Fruit fly (Drosophila melanogaster) whole organism, embryonic: Measurements from ENCODE around the gene dgt2.

ENCODE experiments used
- Ada2b ChIP-seq: fragments of 200-800 bp; sonication (Bioruptor generic); IDR thresholded peaks from 2 replicates; pipeline ENCODE4 v1.3.6; 2022; ENCODE audit warnings: missing biosample characterization, missing genetic modification characterization
- Adf1 ChIP-seq: fragments of 200-800 bp; sonication (Bioruptor generic); IDR thresholded peaks from 2 replicates; pipeline ENCODE4 v1.3.6; 2022; ENCODE audit warnings: missing biosample characterization, missing genetic modification characterization
- Aef1 ChIP-seq: fragments of 200-800 bp; sonication (Bioruptor generic); IDR thresholded peaks from 3 replicates; pipeline ENCODE4 v1.3.6; 2022; ENCODE audit warnings: missing biosample characterization, missing genetic modification characterization
- Atf6 ChIP-seq: fragments of 200-800 bp; sonication (Bioruptor generic); IDR thresholded peaks from 2 replicates; pipeline ENCODE4 v1.3.6; 2022; ENCODE audit warnings: missing biosample characterization, missing genetic modification characterization
- Awh ChIP-seq: fragments of 200-800 bp; sonication (Bioruptor generic); IDR thresholded peaks from 2 replicates; pipeline ENCODE4, ENCODE4 v1.3.6; 2022; ENCODE audit warnings: missing biosample characterization, missing genetic modification characterization
- BEAF-32 ChIP-seq: fragments of 200-800 bp; sonication (Bioruptor generic); optimal IDR thresholded peaks from 3 replicates; lab custom pipeline; 2017; ENCODE audit warnings: missing biosample characterization, missing genetic modification characterization, mild to moderate bottlenecking, moderate library complexity, missing genetic modification reagents
- Bdp1 ChIP-seq: fragments of 200-800 bp; sonication (Bioruptor generic); optimal IDR thresholded peaks from 3 replicates; lab custom pipeline; 2016; ENCODE audit warnings: missing biosample characterization, missing genetic modification characterization
- CG11085 ChIP-seq: fragments of 200-800 bp; sonication (Bioruptor generic); IDR thresholded peaks from 2 replicates; pipeline ENCODE4 v1.3.6; 2022; ENCODE audit warnings: missing biosample characterization, missing genetic modification characterization
- CG11456 ChIP-seq: fragments of 200-800 bp; sonication (Bioruptor generic); IDR thresholded peaks from 3 replicates; pipeline ENCODE4 v1.3.6; 2022; ENCODE audit warnings: missing biosample characterization, missing genetic modification characterization
- CG13123 ChIP-seq: fragments of 200-800 bp; sonication (Bioruptor generic); optimal IDR thresholded peaks from 2 replicates; lab custom pipeline; 2016; ENCODE audit warnings: missing biosample characterization, missing genetic modification characterization
- CG14860 ChIP-seq: fragments of 200-800 bp; sonication (Bioruptor generic); IDR thresholded peaks from 3 replicates; pipeline ENCODE4 v1.3.6; 2022; ENCODE audit warnings: missing biosample characterization, missing genetic modification characterization; ENCODE audit not compliant: partially characterized antibody
- CG15073 ChIP-seq: fragments of 200-800 bp; sonication (Bioruptor generic); optimal IDR thresholded peaks from 2 replicates; lab custom pipeline; 2016; ENCODE audit warnings: missing biosample characterization, missing genetic modification characterization
- CG16779 ChIP-seq: fragments of 200-800 bp; sonication (Bioruptor generic); IDR thresholded peaks from 2 replicates; pipeline ENCODE4 v1.3.6; 2022; ENCODE audit warnings: missing biosample characterization, missing genetic modification characterization
- CG18011 ChIP-seq: fragments of 200-800 bp; sonication (Bioruptor generic); optimal IDR thresholded peaks from 2 replicates; lab custom pipeline; 2017; ENCODE audit warnings: missing biosample characterization, missing genetic modification characterization, mild to moderate bottlenecking, moderate library complexity, missing genotype
- CG1832 ChIP-seq: fragments of 200-800 bp; sonication (Bioruptor generic); optimal IDR thresholded peaks from 2 replicates; lab custom pipeline; 2017; ENCODE audit warnings: missing biosample characterization, mild to moderate bottlenecking, missing genetic modification characterization, inconsistent platforms
- CG18476 ChIP-seq: fragments of 200-800 bp; sonication (Bioruptor generic); optimal IDR thresholded peaks from 2 replicates; lab custom pipeline; 2016; ENCODE audit warnings: missing biosample characterization, mild to moderate bottlenecking, missing genetic modification characterization
- CG18764 ChIP-seq: fragments of 200-800 bp; sonication (Bioruptor generic); optimal IDR thresholded peaks from 3 replicates; lab custom pipeline; 2016; ENCODE audit warnings: missing biosample characterization, missing genetic modification characterization
- CG2199 ChIP-seq: fragments of 200-800 bp; sonication (Bioruptor generic); IDR thresholded peaks from 3 replicates; pipeline ENCODE4 v1.3.6; 2022; ENCODE audit warnings: missing biosample characterization, missing genetic modification characterization
- CG2889 ChIP-seq: fragments of 200-800 bp; sonication (Bioruptor generic); IDR thresholded peaks from 3 replicates; pipeline ENCODE4 v1.3.6; 2022; ENCODE audit warnings: missing biosample characterization, missing genetic modification characterization
- CG3163 ChIP-seq: fragments of 200-800 bp; sonication (Bioruptor generic); optimal IDR thresholded peaks from 3 replicates; lab custom pipeline; 2016; ENCODE audit warnings: missing biosample characterization, missing genetic modification characterization
- CG3995 ChIP-seq: fragments of 200-800 bp; sonication (Bioruptor generic); optimal IDR thresholded peaks from 3 replicates; lab custom pipeline; 2016; ENCODE audit warnings: missing biosample characterization, missing genetic modification characterization
- CG4707 ChIP-seq: fragments of 200-800 bp; sonication (Bioruptor generic); optimal IDR thresholded peaks from 2 replicates; lab custom pipeline; 2018; ENCODE audit warnings: missing biosample characterization, mild to moderate bottlenecking, missing genetic modification characterization, moderate library complexity
- CG6272 ChIP-seq: fragments of 200-800 bp; sonication (Bioruptor generic); IDR thresholded peaks from 2 replicates; pipeline ENCODE4 v1.3.6; 2022; ENCODE audit warnings: missing biosample characterization, missing genetic modification characterization
- H2.0 ChIP-seq: fragments of 200-800 bp; sonication (Bioruptor generic); IDR thresholded peaks from 2 replicates; pipeline ENCODE4 v1.3.6; 2022; ENCODE audit warnings: missing biosample characterization, missing genetic modification characterization
- Hr51 ChIP-seq, 2 experiments: fragments of 200-800 bp; sonication (Bioruptor generic); optimal IDR thresholded peaks; 2 replicates in 1 of 2; 3 replicates in 1 of 2; lab custom pipeline; 2016 to 2018; ENCODE audit warnings: missing biosample characterization in 2 of 2, missing genetic modification characterization in 2 of 2, mild to moderate bottlenecking in 1 of 2, moderate library complexity in 1 of 2
- Lim3 ChIP-seq: fragments of 200-800 bp; sonication (Bioruptor generic); IDR thresholded peaks from 2 replicates; pipeline ENCODE4 v1.3.6; 2022; ENCODE audit warnings: missing biosample characterization, missing genetic modification characterization
- Mad ChIP-seq: fragments of 200-800 bp; sonication (Bioruptor generic); optimal IDR thresholded peaks from 2 replicates; lab custom pipeline; 2016; ENCODE audit warnings: missing biosample characterization, missing genetic modification characterization
- Pdp1 ChIP-seq, 2 experiments: fragments of 200-800 bp; sonication (Bioruptor generic); optimal IDR thresholded peaks; 3 replicates each; lab custom pipeline; 2016; ENCODE audit warnings: missing biosample characterization in 2 of 2, missing genetic modification characterization in 2 of 2, mild to moderate bottlenecking in 1 of 2, moderate library complexity in 1 of 2
- Scr ChIP-seq: fragments of 200-800 bp; sonication (Bioruptor generic); IDR thresholded peaks from 2 replicates; pipeline ENCODE4 v1.3.6; 2022; ENCODE audit warnings: missing biosample characterization, missing genetic modification characterization; ENCODE audit not compliant: partially characterized antibody
- Side ChIP-seq: fragments of 200-800 bp; sonication (Bioruptor generic); optimal IDR thresholded peaks from 2 replicates; lab custom pipeline; 2016; ENCODE audit warnings: missing biosample characterization, missing genetic modification characterization
- Tbp ChIP-seq: fragments of >200 bp; optimal IDR thresholded peaks from 2 replicates; lab custom pipeline; 2018; ENCODE audit warnings: missing biosample characterization, missing genetic modification characterization
- Vsx1 ChIP-seq: fragments of 200-800 bp; sonication (Bioruptor generic); optimal IDR thresholded peaks from 2 replicates; lab custom pipeline; 2017; ENCODE audit warnings: missing biosample characterization, mild to moderate bottlenecking, missing genetic modification characterization, missing genetic modification reagents
- Xbp1 ChIP-seq: fragments of 200-800 bp; sonication (Bioruptor generic); optimal IDR thresholded peaks from 3 replicates; lab custom pipeline; 2016; ENCODE audit warnings: missing biosample characterization, mild to moderate bottlenecking, missing genetic modification characterization
- ato ChIP-seq: fragments of 200-800 bp; sonication (Bioruptor generic); IDR thresholded peaks from 2 replicates; pipeline ENCODE4 v1.3.6; 2022; ENCODE audit warnings: missing biosample characterization, missing genetic modification characterization; ENCODE audit not compliant: partially characterized antibody
- bowl ChIP-seq: fragments of 200-800 bp; sonication (Bioruptor generic); IDR thresholded peaks from 2 replicates; pipeline ENCODE4 v1.3.6; 2022; ENCODE audit warnings: missing biosample characterization, missing genetic modification characterization
- chif ChIP-seq, 2 experiments: fragments of 200-800 bp; sonication (Bioruptor generic); optimal IDR thresholded peaks; 3 replicates each; lab custom pipeline; 2016; ENCODE audit warnings: missing biosample characterization in 2 of 2, missing genetic modification characterization in 2 of 2
- ci ChIP-seq: fragments of 200-800 bp; sonication (Bioruptor generic); IDR thresholded peaks from 3 replicates; pipeline ENCODE4 v1.3.6; 2022; ENCODE audit warnings: missing biosample characterization, missing genetic modification characterization
- corto ChIP-seq: fragments of 200-800 bp; sonication (Bioruptor generic); optimal IDR thresholded peaks from 2 replicates; lab custom pipeline; 2016; ENCODE audit warnings: missing biosample characterization, mild to moderate bottlenecking, missing genetic modification characterization, moderate library complexity
- gcm2 ChIP-seq: fragments of 200-800 bp; sonication (Bioruptor generic); optimal IDR thresholded peaks from 2 replicates; lab custom pipeline; 2016; ENCODE audit warnings: missing biosample characterization, missing genetic modification characterization
- gro ChIP-seq: fragments of 200-800 bp; sonication (Bioruptor generic); optimal IDR thresholded peaks from 2 replicates; lab custom pipeline; 2016; ENCODE audit warnings: missing biosample characterization, missing genetic modification characterization
- ind ChIP-seq: fragments of 200-800 bp; sonication (Bioruptor generic); optimal IDR thresholded peaks from 3 replicates; lab custom pipeline; 2016; ENCODE audit warnings: missing biosample characterization, missing genetic modification characterization
- inv ChIP-seq: fragments of 200-800 bp; sonication (Bioruptor generic); IDR thresholded peaks from 2 replicates; pipeline ENCODE4 v1.3.6; 2022; ENCODE audit warnings: missing biosample characterization, missing genetic modification characterization; ENCODE audit not compliant: partially characterized antibody
- klu ChIP-seq: fragments of 200-800 bp; sonication (Bioruptor generic); IDR thresholded peaks from 2 replicates; pipeline ENCODE4 v1.3.6; 2022; ENCODE audit warnings: missing biosample characterization, missing genetic modification characterization
- mam ChIP-seq: fragments of 200-800 bp; sonication (Bioruptor generic); optimal IDR thresholded peaks from 3 replicates; lab custom pipeline; 2016; ENCODE audit warnings: missing biosample characterization, missing genetic modification characterization
- org-1 ChIP-seq: fragments of 200-800 bp; sonication (Bioruptor generic); optimal IDR thresholded peaks from 2 replicates; lab custom pipeline; 2017; ENCODE audit warnings: missing biosample characterization, missing genetic modification characterization
- p53 ChIP-seq: fragments of 200-800 bp; sonication (Bioruptor generic); optimal IDR thresholded peaks from 2 replicates; lab custom pipeline; 2016; ENCODE audit warnings: missing biosample characterization, missing genetic modification characterization
- pros ChIP-seq: fragments of 200-800 bp; sonication (Bioruptor generic); optimal IDR thresholded peaks from 3 replicates; lab custom pipeline; 2019; ENCODE audit warnings: missing biosample characterization, mild to moderate bottlenecking, missing genetic modification characterization, moderate library complexity
- salm ChIP-seq: fragments of 200-800 bp; sonication (Bioruptor generic); optimal IDR thresholded peaks from 2 replicates; lab custom pipeline; 2018; ENCODE audit warnings: missing biosample characterization, mild to moderate bottlenecking, missing genetic modification characterization
- sc ChIP-seq, 3 experiments: fragments of >200 bp in 2 of 3; fragments of 200-800 bp in 1 of 3; sonication (Bioruptor generic) in 1 of 3; optimal IDR thresholded peaks; 2 replicates in 2 of 3; 3 replicates in 1 of 3; lab custom pipeline; 2017; ENCODE audit warnings: mild to moderate bottlenecking in 1 of 3, missing biosample characterization in 1 of 3, missing genetic modification characterization in 1 of 3, missing genetic modification reagents in 1 of 3
- sens-2 ChIP-seq: fragments of 200-800 bp; sonication (Bioruptor generic); IDR thresholded peaks from 2 replicates; pipeline ENCODE4 v1.3.6; 2022; ENCODE audit warnings: missing biosample characterization, missing genetic modification characterization
- sima ChIP-seq: fragments of 200-800 bp; sonication (Bioruptor generic); optimal IDR thresholded peaks from 2 replicates; lab custom pipeline; 2016; ENCODE audit warnings: missing biosample characterization, missing genetic modification characterization

dgt2 gene

dm6 chr2L:11949917-11950316 lies 39.8 kb upstream of the dgt2 start (continued):
- TF ChIP-seq CG16779 (no peak), CG14860 (GFP tag; lab: Robert Waterston, UW) (no peak), CG3163 (GFP tag; lab: Kevin White, UChicago) (no peak), Ada2b (no peak), chif (GFP tag; optimal IDR thresholded peaks at IDR 0.05; lab: Kevin White, UChicago) (peak; percentile 57 to 72), org-1 (peak; percentile 50), sens-2 (GFP tag; lab: Robert Waterston, UW) (peak; percentile 51; the same call in 1 of the 2 replicates), CG6272 (GFP tag; lab: Robert Waterston, UW) (no peak), CG2889 (GFP tag; lab: Robert Waterston, UW) (no peak), klu (GFP tag; lab: Robert Waterston, UW) (0 out of 2 replicates have a peak, but pooled peaks have one; percentile 18), gcm2 (GFP tag; lab: Kevin White, UChicago) (no peak), Pdp1 (GFP tag; optimal IDR thresholded peaks at IDR 0.05; lab: Kevin White, UChicago) (peak; percentile 20 to 21), BEAF-32 (GFP tag; lab: Kevin White, UChicago) (no peak), sc (optimal IDR thresholded peaks at IDR 0.05; lab: Kevin White, UChicago) (no peak), sc (GFP tag; optimal IDR thresholded peaks at IDR 0.05; lab: Kevin White, UChicago) (peak; percentile 6), gro (GFP tag; lab: Kevin White, UChicago) (no peak), Hr51 (GFP tag; optimal IDR thresholded peaks at IDR 0.05; lab: Kevin White, UChicago) (peak in 1 of 2 experiments; percentile 41), CG11456 (no peak), CG4707 (no peak), salm (tag; lab: Kevin White, UChicago) (no peak), Lim3 (no peak), Scr (no peak), ind (GFP tag; lab: Kevin White, UChicago) (peak; percentile 19), corto (GFP tag; lab: Kevin White, UChicago) (no peak), CG13123 (GFP tag; lab: Kevin White, UChicago) (no peak), Tbp (GFP tag; lab: Kevin White, UChicago) (no peak), Aef1 (GFP tag; lab: Robert Waterston, UW) (no peak), CG2199 (GFP tag; lab: Robert Waterston, UW) (no peak), Vsx1 (GFP tag; lab: Kevin White, UChicago) (no peak), bowl (GFP tag; lab: Robert Waterston, UW) (no peak), p53 (no peak), Bdp1 (GFP tag; lab: Kevin White, UChicago) (no peak), CG1832 (GFP tag; lab: Kevin White, UChicago) (no peak), ato (GFP tag; lab: Robert Waterston, UW) (no peak), CG18764 (no peak), pros (no peak), Mad (GFP tag; lab: Kevin White, UChicago) (peak; percentile 14), Adf1 (GFP tag; lab: Robert Waterston, UW) (no peak), CG18011 (GFP tag; lab: Kevin White, UChicago) (no peak), CG11085 (GFP tag; lab: Robert Waterston, UW) (no peak), CG3995 (no peak), CG15073 (no peak), ci (GFP tag; lab: Robert Waterston, UW) (peak; percentile 78; the same call in 2 of the 3 replicates), Side (no peak), mam (GFP tag; lab: Kevin White, UChicago) (no peak), H2.0 (GFP tag; lab: Robert Waterston, UW) (peak; percentile 64), Xbp1 (GFP tag; lab: Kevin White, UChicago) (peak; percentile 55), Awh (GFP tag; lab: Robert Waterston, UW) (no peak; the same call in 1 of the 2 replicates), CG18476 (GFP tag; lab: Kevin White, UChicago) (peak; percentile 10), inv (no peak), Atf6 (GFP tag; lab: Robert Waterston, UW) (no peak; the same call in 1 of the 2 replicates), sima (GFP tag; lab: Kevin White, UChicago) (no peak)
